Fruit fly (Drosophila melanogaster) whole organism, embryonic: ENCODE data around the gene CG12279.

Source experiments
- BtbVII ChIP-seq: fragments of 200-800 bp; sonication (Bioruptor generic); optimal IDR thresholded peaks from 3 replicates; lab custom pipeline; 2017; ENCODE audit warnings: missing biosample characterization, mild to moderate bottlenecking, missing genetic modification characterization
- Bteb2 ChIP-seq: fragments of 200-800 bp; sonication (Bioruptor generic); optimal IDR thresholded peaks from 2 replicates; lab custom pipeline; 2016; ENCODE audit warnings: missing biosample characterization, missing genetic modification characterization
- CG10565 ChIP-seq: fragments of 200-800 bp; sonication (Bioruptor generic); optimal IDR thresholded peaks from 3 replicates; lab custom pipeline; 2016; ENCODE audit warnings: missing biosample characterization, mild to moderate bottlenecking, missing genetic modification characterization
- CG12659 ChIP-seq: fragments of 200-800 bp; sonication (Bioruptor generic); optimal IDR thresholded peaks from 3 replicates; lab custom pipeline; 2017; ENCODE audit warnings: mild to moderate bottlenecking, missing biosample characterization, missing genetic modification reagents, missing genetic modification characterization
- CG13894 ChIP-seq: fragments of 200-800 bp; sonication (Bioruptor generic); optimal IDR thresholded peaks from 3 replicates; lab custom pipeline; 2018; ENCODE audit warnings: missing biosample characterization, mild to moderate bottlenecking, missing genetic modification characterization, moderate library complexity
- CG1603 ChIP-seq: fragments of 200-800 bp; sonication (Bioruptor generic); optimal IDR thresholded peaks from 2 replicates; lab custom pipeline; 2019; ENCODE audit warnings: missing biosample characterization, mild to moderate bottlenecking, missing genetic modification characterization, moderate library complexity
- CG34422 ChIP-seq: fragments of 200-800 bp; sonication (Bioruptor generic); IDR thresholded peaks from 3 replicates; pipeline ENCODE4 v1.3.6; 2022; ENCODE audit warnings: missing biosample characterization, missing genetic modification characterization
- CG6689 ChIP-seq: fragments of 200-800 bp; sonication (Bioruptor generic); IDR thresholded peaks from 2 replicates; pipeline ENCODE4 v1.3.6; 2022; ENCODE audit warnings: missing biosample characterization, missing genetic modification characterization
- CG6791 ChIP-seq: fragments of 200-800 bp; sonication (Bioruptor generic); IDR thresholded peaks from 3 replicates; pipeline ENCODE4 v1.3.6; 2022; ENCODE audit warnings: missing biosample characterization, missing genetic modification characterization; ENCODE audit not compliant: partially characterized antibody
- CG7357 ChIP-seq: fragments of 200-800 bp; sonication (Bioruptor generic); IDR thresholded peaks from 3 replicates; pipeline ENCODE4 v1.3.6; 2022; ENCODE audit warnings: missing biosample characterization, missing genetic modification characterization
- CG7786 ChIP-seq: fragments of 200-800 bp; sonication (Bioruptor generic); optimal IDR thresholded peaks from 2 replicates; lab custom pipeline; 2016; ENCODE audit warnings: missing biosample characterization, missing genetic modification characterization
- CG9876 ChIP-seq: fragments of 200-800 bp; sonication (Bioruptor generic); optimal IDR thresholded peaks from 2 replicates; lab custom pipeline; 2016; ENCODE audit warnings: missing biosample characterization, missing genetic modification characterization
- Deaf1 ChIP-seq: fragments of 200-800 bp; optimal IDR thresholded peaks from 3 replicates; lab custom pipeline; 2019; ENCODE audit warnings: missing biosample characterization, mild to moderate bottlenecking, missing genetic modification characterization, moderate library complexity
- Dip3 ChIP-seq: fragments of 200-800 bp; sonication (Bioruptor generic); optimal IDR thresholded peaks from 3 replicates; lab custom pipeline; 2016; ENCODE audit warnings: missing biosample characterization, missing genetic modification characterization
- Doc2 ChIP-seq: fragments of 200-800 bp; sonication (Bioruptor generic); IDR thresholded peaks from 2 replicates; pipeline ENCODE4 v1.3.6; 2022; ENCODE audit warnings: missing biosample characterization, missing genetic modification characterization
- Fer1 ChIP-seq: fragments of 200-800 bp; sonication (Bioruptor generic); optimal IDR thresholded peaks from 2 replicates; lab custom pipeline; 2017; ENCODE audit warnings: missing biosample characterization, mild to moderate bottlenecking, missing genetic modification characterization
- Fer3 ChIP-seq: fragments of 200-800 bp; sonication (Bioruptor generic); optimal IDR thresholded peaks from 2 replicates; lab custom pipeline; 2018; ENCODE audit warnings: missing biosample characterization, mild to moderate bottlenecking, missing genetic modification characterization, moderate library complexity
- Lhr ChIP-seq: fragments of 200-800 bp; sonication (Bioruptor generic); optimal IDR thresholded peaks from 3 replicates; lab custom pipeline; 2017; ENCODE audit warnings: mild to moderate bottlenecking, missing biosample characterization, missing genetic modification reagents, missing genetic modification characterization
- Max ChIP-seq: fragments of 200-800 bp; sonication (Bioruptor generic); optimal IDR thresholded peaks from 2 replicates; lab custom pipeline; 2016; ENCODE audit warnings: missing biosample characterization, mild to moderate bottlenecking, missing genetic modification characterization
- Spps ChIP-seq: fragments of 200-800 bp; sonication (Bioruptor generic); optimal IDR thresholded peaks from 2 replicates; lab custom pipeline; 2018; ENCODE audit warnings: missing biosample characterization, mild to moderate bottlenecking, missing genetic modification characterization
- ac ChIP-seq: fragments of 200-800 bp; sonication (Bioruptor generic); optimal IDR thresholded peaks from 3 replicates; lab custom pipeline; 2017; ENCODE audit warnings: missing biosample characterization, mild to moderate bottlenecking, missing genetic modification characterization
- dm ChIP-seq: fragments of 200-800 bp; sonication (Bioruptor generic); optimal IDR thresholded peaks from 3 replicates; lab custom pipeline; 2016; ENCODE audit warnings: missing biosample characterization, missing genetic modification characterization
- emc ChIP-seq: fragments of 200-800 bp; sonication (Bioruptor generic); optimal IDR thresholded peaks from 2 replicates; lab custom pipeline; 2016; ENCODE audit warnings: missing biosample characterization, missing genetic modification characterization
- ewg ChIP-seq: fragments of 200-800 bp; sonication (Bioruptor generic); optimal IDR thresholded peaks from 3 replicates; lab custom pipeline; 2017; ENCODE audit warnings: mild to moderate bottlenecking, missing biosample characterization, missing genetic modification reagents, missing genetic modification characterization
- exex ChIP-seq: fragments of 200-800 bp; sonication (Bioruptor generic); optimal IDR thresholded peaks from 4 replicates; lab custom pipeline; 2018; ENCODE audit warnings: missing biosample characterization, mild to moderate bottlenecking, missing genetic modification characterization, moderate library complexity
- gcm2 ChIP-seq: fragments of 200-800 bp; sonication (Bioruptor generic); optimal IDR thresholded peaks from 2 replicates; lab custom pipeline; 2016; ENCODE audit warnings: missing biosample characterization, missing genetic modification characterization
- grn ChIP-seq: fragments of 200-800 bp; sonication (Bioruptor generic); optimal IDR thresholded peaks from 3 replicates; lab custom pipeline; 2017; ENCODE audit warnings: missing biosample characterization, missing genetic modification characterization
- ham ChIP-seq: fragments of 200-800 bp; sonication (Bioruptor generic); IDR thresholded peaks from 2 replicates; pipeline ENCODE4 v1.3.6; 2022; ENCODE audit warnings: missing biosample characterization, missing genetic modification characterization
- jumu ChIP-seq: fragments of 200-800 bp; sonication (Bioruptor generic); optimal IDR thresholded peaks from 3 replicates; lab custom pipeline; 2016; ENCODE audit warnings: missing biosample characterization, missing genetic modification characterization
- lab ChIP-seq: fragments of 200-800 bp; sonication (Bioruptor generic); optimal IDR thresholded peaks from 3 replicates; lab custom pipeline; 2017; ENCODE audit warnings: missing biosample characterization, missing genetic modification characterization, mild to moderate bottlenecking, moderate library complexity, missing genetic modification reagents
- lbe ChIP-seq: fragments of 200-800 bp; sonication (Bioruptor generic); optimal IDR thresholded peaks from 2 replicates; lab custom pipeline; 2016; ENCODE audit warnings: missing biosample characterization, mild to moderate bottlenecking, missing genetic modification characterization
- mirr ChIP-seq: fragments of 200-800 bp; sonication (Bioruptor generic); optimal IDR thresholded peaks from 3 replicates; lab custom pipeline; 2018; ENCODE audit warnings: missing biosample characterization, mild to moderate bottlenecking, missing genetic modification characterization
- nerfin-2 ChIP-seq: fragments of 200-800 bp; sonication (Bioruptor generic); IDR thresholded peaks from 2 replicates; pipeline ENCODE4 v1.3.6; 2022; ENCODE audit warnings: missing biosample characterization, missing genetic modification characterization; ENCODE audit not compliant: partially characterized antibody
- psq ChIP-seq: fragments of 200-800 bp; sonication (Bioruptor generic); optimal IDR thresholded peaks from 2 replicates; lab custom pipeline; 2017; ENCODE audit warnings: missing biosample characterization, missing genetic modification characterization
- sc ChIP-seq, 3 experiments: fragments of >200 bp in 2 of 3; fragments of 200-800 bp in 1 of 3; sonication (Bioruptor generic) in 1 of 3; optimal IDR thresholded peaks; 2 replicates in 2 of 3; 3 replicates in 1 of 3; lab custom pipeline; 2017; ENCODE audit warnings: mild to moderate bottlenecking in 1 of 3, missing biosample characterization in 1 of 3, missing genetic modification characterization in 1 of 3, missing genetic modification reagents in 1 of 3
- ssp ChIP-seq: fragments of 200-800 bp; sonication (Bioruptor generic); IDR thresholded peaks from 2 replicates; pipeline ENCODE4 v1.3.6; 2022; ENCODE audit warnings: missing biosample characterization, missing genetic modification characterization
- sug ChIP-seq: fragments of 200-800 bp; optimal IDR thresholded peaks from 2 replicates; lab custom pipeline; 2019; ENCODE audit warnings: missing biosample characterization, mild to moderate bottlenecking, missing genetic modification characterization, moderate library complexity
- twi ChIP-seq: fragments of 200-800 bp; optimal IDR thresholded peaks from 2 replicates; lab custom pipeline; 2019; ENCODE audit warnings: missing biosample characterization, mild to moderate bottlenecking, missing genetic modification characterization, moderate library complexity

CG12279 gene

dm6 chr3R:12727944-12728649, 23.2 kb downstream of the CG12279 start (continued):
- no peak for TF ChIP-seq Lhr (GFP tag; lab: Kevin White, UChicago)
- TF ChIP-seq gcm2 (GFP tag; lab: Kevin White, UChicago): no peak
- no peak for TF ChIP-seq CG12659 (GFP tag; lab: Kevin White, UChicago)
- no peak for TF ChIP-seq Max
- TF ChIP-seq nerfin-2 (GFP tag; lab: Robert Waterston, UW): no peak
- no peak for TF ChIP-seq CG7357 (GFP tag; lab: Robert Waterston, UW)
- TF ChIP-seq psq (GFP tag; lab: Kevin White, UChicago): no peak
- peak; percentile 19; the same call in 1 of the 2 replicates for TF ChIP-seq ssp (GFP tag; lab: Robert Waterston, UW)
- TF ChIP-seq ac (GFP tag; lab: Kevin White, UChicago): no peak
- TF ChIP-seq jumu (GFP tag; lab: Kevin White, UChicago): no peak
- TF ChIP-seq ham: no peak
- no peak for TF ChIP-seq Bteb2
- no peak; the same call in 1 of the 2 replicates for TF ChIP-seq CG6689 (GFP tag; lab: Robert Waterston, UW)
- TF ChIP-seq ewg (GFP tag; lab: Kevin White, UChicago): peak; percentile 6
- no peak for TF ChIP-seq BtbVII (GFP tag; lab: Kevin White, UChicago)
- TF ChIP-seq sc (optimal IDR thresholded peaks at IDR 0.05; lab: Kevin White, UChicago): no peak
- TF ChIP-seq sc (GFP tag; optimal IDR thresholded peaks at IDR 0.05; lab: Kevin White, UChicago): no peak
- TF ChIP-seq Dip3 (GFP tag; lab: Kevin White, UChicago): no peak
- TF ChIP-seq mirr (GFP tag; lab: Kevin White, UChicago): no peak
- no peak for TF ChIP-seq CG10565
- no peak for TF ChIP-seq dm (GFP tag; lab: Kevin White, UChicago)
- no peak for TF ChIP-seq lbe
- TF ChIP-seq lab (GFP tag; lab: Kevin White, UChicago): peak; percentile 70
- TF ChIP-seq CG1603: peak; percentile 64
- no peak for TF ChIP-seq twi (tag; lab: Kevin White, UChicago)
- TF ChIP-seq Fer3: no peak
- TF ChIP-seq CG6791 (GFP tag; lab: Robert Waterston, UW): no peak
- TF ChIP-seq Spps (tag; lab: Kevin White, UChicago): no peak
- TF ChIP-seq CG9876: no peak
- no peak for TF ChIP-seq Doc2 (GFP tag; lab: Robert Waterston, UW)
- TF ChIP-seq CG34422 (GFP tag; lab: Robert Waterston, UW): no peak
- TF ChIP-seq emc (GFP tag; lab: Kevin White, UChicago): no peak
- no peak for TF ChIP-seq CG7786
- no peak for TF ChIP-seq CG13894

dm6 chr3R:12739247-12739646, 34.4 kb downstream of the CG12279 start, which contains the start of gene Ugt37A2:
Gene Ugt37A2, plus strand, starts transcription at chr3R:12739642.
- TF ChIP-seq Fer1 (GFP tag; lab: Kevin White, UChicago) (no peak), Deaf1 (peak; percentile 47), grn (GFP tag; lab: Kevin White, UChicago) (peak; percentile 35), exex (tag; lab: Kevin White, UChicago) (peak; percentile 88), sug (peak; percentile 50)
- TF ChIP-seq, all 482 proteins: peak for 4
